Worm (Caenorhabditis elegans) whole organism, L4/young adult: Measurements from ENCODE around the gene F15E6.6.

Experiments
- W03F9.2 ChIP-seq: fragments of 150-350 bp; optimal IDR thresholded peaks from 2 replicates; lab custom pipeline; 2014; ENCODE audit warnings: missing biosample characterization, missing genetic modification characterization
- him-1 ChIP-seq: sonication (generic microtip); optimal IDR thresholded peaks from 2 replicates; lab custom pipeline; 2016; ENCODE audit warnings: missing genotype, missing genetic modification reagents, missing genetic modification characterization, missing compliant biosample characterization

DNA sequence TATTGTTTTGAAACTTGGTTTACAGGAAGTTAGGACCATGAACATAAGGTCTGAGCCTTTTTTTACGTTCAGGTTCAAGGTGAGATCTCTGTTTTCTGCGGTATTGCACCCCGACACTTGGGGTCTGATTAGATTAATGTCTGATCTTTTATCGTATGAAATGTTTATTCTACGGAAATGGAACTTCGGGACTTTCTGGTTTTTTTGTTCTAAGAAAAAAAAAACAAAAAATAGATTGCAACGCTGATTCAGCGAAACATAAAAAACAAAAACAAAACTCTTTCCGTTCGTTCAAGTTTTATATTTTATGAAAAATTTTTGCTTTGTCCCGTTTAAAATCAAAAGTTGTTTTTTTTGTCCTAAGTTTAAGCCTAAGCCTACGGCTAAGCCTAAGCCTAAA, 18.7 kb downstream of the F15E6.6 start, which contains the start of gene F36A4.5:
- TF ChIP-seq W03F9.2 (tag; lab: Kevin White, UChicago) (no peak), him-1 (tag; lab: Kevin White, UChicago) (no peak)
